Worm (Caenorhabditis elegans): ENCODE measurements around the gene tmem-231.

ce11 chrIV:8446904-8447303 is 20.3 kb downstream of the tmem-231 start, which contains the start of gene T01B11.1:
- TF ChIP-seq zfh-2 (GFP tag; conservative IDR thresholded peaks at IDR 0.05) (no peak), ama-1 (optimal IDR thresholded peaks at IDR 0.05) (no peak), ama-1 (GFP tag; optimal IDR thresholded peaks at IDR 0.05) (no peak), B0261.1 (tag; optimal IDR thresholded peaks at IDR 0.05) (no peak), nfyb-1 (GFP tag; IDR thresholded peaks at IDR 0.05) (no peak), snpc-4 (GFP tag; optimal IDR thresholded peaks at IDR 0.05) (no peak), snpc-4 (tag; optimal IDR thresholded peaks at IDR 0.05) (no peak), mcd-1 (GFP tag; IDR thresholded peaks at IDR 0.05) (no peak), egrh-3 (GFP tag; IDR thresholded peaks at IDR 0.05) (no peak), ceh-79 (tag; optimal IDR thresholded peaks at IDR 0.05) (no peak), nfya-1 (tag; optimal IDR thresholded peaks at IDR 0.05; ENCODE audit: borderline replicate concordance, insufficient read depth) (no peak), mxl-1 (tag; optimal IDR thresholded peaks at IDR 0.05) (no peak), ekl-4 (GFP tag; IDR thresholded peaks at IDR 0.05) (no peak), unc-62 (GFP tag; optimal IDR thresholded peaks at IDR 0.05) (no peak)

Measured in whole organism, young adult.